Fruit fly (Drosophila melanogaster): ENCODE results near the gene Lk6.

Lk6 gene

DNA sequence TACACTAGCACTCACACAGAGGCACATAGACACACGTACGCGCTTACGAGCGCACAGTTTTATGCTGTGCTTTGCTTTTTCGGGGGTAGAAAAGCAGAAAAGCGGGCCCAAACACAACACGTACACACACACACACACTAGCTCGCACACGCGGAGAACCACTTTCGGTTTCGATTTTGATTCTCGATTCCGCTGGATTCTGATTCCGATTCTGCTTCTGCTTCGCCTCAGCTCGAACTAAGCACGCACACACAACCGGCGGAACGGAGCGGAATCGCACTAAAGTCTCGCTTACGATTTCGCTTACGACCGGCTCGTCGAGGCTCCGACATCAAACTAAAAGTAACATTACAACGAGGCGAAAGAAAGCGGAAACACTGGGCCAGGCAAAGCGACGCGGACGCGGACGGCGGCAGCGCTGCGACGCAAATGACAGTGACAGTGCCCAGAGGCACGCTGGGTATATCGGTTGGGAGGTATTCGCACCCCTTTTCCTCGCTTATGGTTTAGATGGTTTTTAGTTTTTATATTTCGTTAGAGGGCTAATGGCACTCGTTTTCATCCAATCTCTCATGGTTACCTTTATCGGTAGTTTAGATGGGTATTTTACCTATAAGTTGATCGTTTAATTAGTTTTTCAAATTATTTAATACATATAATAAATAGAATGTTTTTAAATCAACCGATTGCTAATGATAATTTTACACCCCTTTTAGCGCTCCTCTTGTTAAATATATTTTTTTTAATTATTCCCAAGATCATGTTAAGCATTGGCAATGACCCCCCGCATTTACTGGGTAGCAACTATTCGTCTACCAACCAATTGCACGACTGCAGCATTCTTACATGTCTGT lies 14.0 kb upstream of the Lk6 start (continued):
- TF ChIP-seq maf-S (GFP tag; optimal IDR thresholded peaks at IDR 0.05) (no peak), Blimp-1 (GFP tag; optimal IDR thresholded peaks at IDR 0.05) (peak; percentile 99), CG16863 (GFP tag; optimal IDR thresholded peaks at IDR 0.05) (no peak), CG30020 (tag; optimal IDR thresholded peaks at IDR 0.05) (peak; percentile 49), CG10979 (tag; optimal IDR thresholded peaks at IDR 0.05) (peak; percentile 54), H2.0 (GFP tag; IDR thresholded peaks at IDR 0.05) (peak; percentile 34), Drgx (GFP tag; IDR thresholded peaks at IDR 0.05) (peak; percentile 6; the same call in 1 of the 2 replicates), tup (GFP tag; optimal IDR thresholded peaks at IDR 0.05) (no peak), Tbp (GFP tag; optimal IDR thresholded peaks at IDR 0.05) (no peak), D19A (tag; optimal IDR thresholded peaks at IDR 0.05) (peak; percentile 41), TFAM (GFP tag; optimal IDR thresholded peaks at IDR 0.05) (no peak), ken (GFP tag; IDR thresholded peaks at IDR 0.05) (peak; percentile 43; the same call in 1 of the 3 replicates), CG9932 (GFP tag; IDR thresholded peaks at IDR 0.05) (peak; percentile 60; the same call in 1 of the 2 replicates), Dfd (GFP tag; optimal IDR thresholded peaks at IDR 0.05) (no peak), otp (GFP tag; IDR thresholded peaks at IDR 0.05) (peak; percentile 51), CG17328 (GFP tag; IDR thresholded peaks at IDR 0.05) (peak; percentile 54; the same call in 1 of the 2 replicates), CG5953 (GFP tag; IDR thresholded peaks at IDR 0.05) (peak; percentile 51; the same call in 1 of the 2 replicates), CG1024 (GFP tag; IDR thresholded peaks at IDR 0.05) (no peak; the same call in 1 of the 2 replicates), Lim3 (GFP tag; IDR thresholded peaks at IDR 0.05) (no peak), Hr39 (optimal IDR thresholded peaks at IDR 0.05) (no peak), CG8924 (tag; optimal IDR thresholded peaks at IDR 0.05) (peak; percentile 67), CG14441 (GFP tag; IDR thresholded peaks at IDR 0.05) (no peak; the same call in 1 of the 2 replicates), CG14050 (GFP tag; IDR thresholded peaks at IDR 0.05) (0 out of 3 replicates have a peak, but pooled peaks have one; percentile 8), CG12769 (tag; optimal IDR thresholded peaks at IDR 0.05) (peak; percentile 76), CG2712 (tag; optimal IDR thresholded peaks at IDR 0.05) (peak; percentile 78), CG9215 (GFP tag; IDR thresholded peaks at IDR 0.05) (peak; percentile 55), CG32532 (GFP tag; IDR thresholded peaks at IDR 0.05) (peak; percentile 40; the same call in 1 of the 2 replicates), CG18262 (tag; optimal IDR thresholded peaks at IDR 0.05) (peak; percentile 87), Dip3 (GFP tag; optimal IDR thresholded peaks at IDR 0.05) (no peak), CG3163 (GFP tag; optimal IDR thresholded peaks at IDR 0.05) (peak; percentile 65), corto (GFP tag; optimal IDR thresholded peaks at IDR 0.05) (peak; percentile 4), MESR4 (GFP tag; optimal IDR thresholded peaks at IDR 0.05) (peak; percentile 14), CG7963 (GFP tag; IDR thresholded peaks at IDR 0.05; ENCODE audit: partially characterized antibody) (peak; percentile 37; the same call in 1 of the 3 replicates), CG7786 (GFP tag; optimal IDR thresholded peaks at IDR 0.05) (no peak), ind (GFP tag; optimal IDR thresholded peaks at IDR 0.05) (peak; percentile 28), Nf-YA (GFP tag; IDR thresholded peaks at IDR 0.05) (no peak), pan (optimal IDR thresholded peaks at IDR 0.05) (peak in 1 of 2 experiments; percentile 86), pan (GFP tag; optimal IDR thresholded peaks at IDR 0.05 in 1 of 2, IDR thresholded peaks at IDR 0.05 in 1 of 2) (peak in 1 of 2 experiments; percentile 84), CG9727 (GFP tag; optimal IDR thresholded peaks at IDR 0.05) (peak; percentile 87), psq (GFP tag; optimal IDR thresholded peaks at IDR 0.05) (peak; percentile 6), Ssrp (tag; optimal IDR thresholded peaks at IDR 0.05) (peak; percentile 72), CG10654 (GFP tag; optimal IDR thresholded peaks at IDR 0.05) (peak; percentile 43), eve (GFP tag; optimal IDR thresholded peaks at IDR 0.05) (peak in 1 of 2 experiments; percentile 94), sug (tag; optimal IDR thresholded peaks at IDR 0.05) (peak; percentile 57), CG11696 (GFP tag; IDR thresholded peaks at IDR 0.05) (no peak), CoRest (tag; optimal IDR thresholded peaks at IDR 0.05) (peak; percentile 84), ap (GFP tag; IDR thresholded peaks at IDR 0.05) (no peak), pnt (GFP tag; optimal IDR thresholded peaks at IDR 0.05) (peak; percentile 40), seq (GFP tag; IDR thresholded peaks at IDR 0.05) (peak; percentile 61; the same call in 1 of the 2 replicates), CG6854 (GFP tag; optimal IDR thresholded peaks at IDR 0.05) (peak; percentile 45)
